Worm (Caenorhabditis elegans): ENCODE results near the gene F13H10.6.
A peak's percentile ranks its signal among the peaks of the same experiment; 100 is the strongest.

The F13H10.6 gene

DNA sequence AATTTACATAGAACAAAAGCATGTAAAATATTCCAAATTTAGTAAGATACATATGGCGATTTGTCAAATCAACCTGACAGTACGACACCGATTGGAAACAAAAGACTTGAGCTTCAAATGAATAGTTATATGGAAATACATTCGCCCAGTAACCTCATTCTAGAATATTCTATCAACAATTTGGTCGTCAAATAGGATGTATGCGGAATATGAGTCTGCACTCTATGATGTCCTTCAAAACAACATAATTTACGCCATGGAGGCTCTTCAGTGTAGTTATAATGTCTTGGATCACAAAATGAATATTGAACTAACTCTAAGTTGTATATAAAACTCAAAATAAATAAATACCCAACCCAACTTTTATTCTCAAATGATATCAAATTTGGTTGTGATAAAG lies 17.6 kb downstream of the F13H10.6 start (continued):
- TF ChIP-seq tra-1 (GFP tag; IDR thresholded peaks at IDR 0.05) (peak; percentile 29; the same call in 1 of the 2 replicates), ZK546.5 (tag; optimal IDR thresholded peaks at IDR 0.05) (no peak), aly-2 (tag; optimal IDR thresholded peaks at IDR 0.05) (no peak)

DNA sequence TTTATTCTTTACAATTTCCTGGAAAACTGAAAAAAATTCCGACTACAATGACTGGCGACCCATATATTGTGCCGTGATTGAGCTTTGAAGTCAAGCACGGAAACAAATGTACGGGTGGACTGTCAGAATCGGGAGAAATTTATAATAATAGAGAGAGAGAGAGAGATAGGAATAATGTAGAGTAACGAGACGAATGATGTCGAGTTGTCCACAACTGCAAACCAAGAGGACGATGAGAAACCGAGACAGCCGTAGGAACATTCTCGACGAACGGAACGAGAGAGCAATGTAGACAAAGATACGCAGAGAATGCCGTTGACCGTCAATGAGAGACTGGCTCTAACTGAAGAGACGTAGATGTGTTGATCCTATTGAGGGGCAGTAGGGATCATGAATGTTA lies 18.5 kb downstream of the F13H10.6 start:
- TF ChIP-seq saeg-2 (GFP tag; IDR thresholded peaks at IDR 0.05): no peak
- TF ChIP-seq nhr-237 (tag; optimal IDR thresholded peaks at IDR 0.05): no peak
- peak; percentile 76 for TF ChIP-seq mes-2 (tag; optimal IDR thresholded peaks at IDR 0.05; ENCODE audit: poor library complexity, severe bottlenecking)
- peak; percentile 71 for TF ChIP-seq hmg-1.1 (GFP tag; IDR thresholded peaks at IDR 0.05)
- TF ChIP-seq ama-1 (optimal IDR thresholded peaks at IDR 0.05): peak; percentile 71
- TF ChIP-seq F26F4.8 (GFP tag; conservative IDR thresholded peaks at IDR 0.05): no peak
- no peak for TF ChIP-seq madf-9 (GFP tag; conservative IDR thresholded peaks at IDR 0.05)
- TF ChIP-seq lin-39 (tag; optimal IDR thresholded peaks at IDR 0.05): no peak
- no peak for TF ChIP-seq daf-12 (tag; optimal IDR thresholded peaks at IDR 0.05)
- TF ChIP-seq Y5F2A.4 (GFP tag; optimal IDR thresholded peaks at IDR 0.05): no peak
- TF ChIP-seq ces-1 (GFP tag; optimal IDR thresholded peaks at IDR 0.05): no peak
- TF ChIP-seq mxl-2 (GFP tag; conservative IDR thresholded peaks at IDR 0.05): no peak
- no peak for TF ChIP-seq lin-15B (tag; optimal IDR thresholded peaks at IDR 0.05)
- TF ChIP-seq ZK546.5 (tag; optimal IDR thresholded peaks at IDR 0.05): peak in 1 of 2 experiments; percentile 34
- TF ChIP-seq mdl-1 (tag; optimal IDR thresholded peaks at IDR 0.05): peak in 1 of 2 experiments; percentile 74
- no peak for TF ChIP-seq fos-1 (tag; optimal IDR thresholded peaks at IDR 0.05)
- peak; percentile 46; the same call in 1 of the 2 replicates for TF ChIP-seq pha-4 (GFP tag; IDR thresholded peaks at IDR 0.05)
- peak; percentile 72 for TF ChIP-seq pha-4 (tag; optimal IDR thresholded peaks at IDR 0.05)
- TF ChIP-seq nhr-77 (tag; optimal IDR thresholded peaks at IDR 0.05): no peak
- no peak for TF ChIP-seq dmd-8 (GFP tag; IDR thresholded peaks at IDR 0.05)
- TF ChIP-seq hlh-30 (tag; optimal IDR thresholded peaks at IDR 0.05; ENCODE audit: insufficient read depth): peak; percentile 71
- no peak for TF ChIP-seq ztf-11 (tag; optimal IDR thresholded peaks at IDR 0.05)
- TF ChIP-seq ceh-32 (tag; optimal IDR thresholded peaks at IDR 0.05; ENCODE audit: poor library complexity): no peak
- TF ChIP-seq lin-1 (GFP tag; IDR thresholded peaks at IDR 0.05): peak; percentile 66; the same call in 1 of the 2 replicates
- TF ChIP-seq nhr-111 (GFP tag; optimal IDR thresholded peaks at IDR 0.05): no peak
- peak; percentile 98 for TF ChIP-seq aha-1 (tag)
- peak; percentile 97 for TF ChIP-seq dve-1 (tag; optimal IDR thresholded peaks at IDR 0.05; ENCODE audit: insufficient read depth)
- peak; percentile 61 to 90 for TF ChIP-seq lsy-2 (tag; optimal IDR thresholded peaks at IDR 0.05)
- peak; percentile 88 for TF ChIP-seq dmd-6 (GFP tag; IDR thresholded peaks at IDR 0.05)
- TF ChIP-seq php-3 (GFP tag; IDR thresholded peaks at IDR 0.05): 0 out of 2 replicates have a peak, but pooled peaks have one; percentile 38
- TF ChIP-seq nhr-48 (tag; optimal IDR thresholded peaks at IDR 0.05): peak; percentile 72
- no peak for TF ChIP-seq unc-130 (GFP tag; optimal IDR thresholded peaks at IDR 0.05)
- no peak for TF ChIP-seq cey-2 (tag; optimal IDR thresholded peaks at IDR 0.05; ENCODE audit: borderline replicate concordance, insufficient read depth)
- no peak for TF ChIP-seq skn-1 (tag; optimal IDR thresholded peaks at IDR 0.05)
- peak; percentile 82 for TF ChIP-seq rbr-2 (tag; optimal IDR thresholded peaks at IDR 0.05)
- TF ChIP-seq zfp-2 (tag; optimal IDR thresholded peaks at IDR 0.05): no peak
- TF ChIP-seq dmd-9 (GFP tag; IDR thresholded peaks at IDR 0.05): no peak
- TF ChIP-seq nhr-28 (tag; optimal IDR thresholded peaks at IDR 0.05): peak; percentile 89
- no peak for TF ChIP-seq F10B5.3 (tag; optimal IDR thresholded peaks at IDR 0.05)
- 0 out of 2 replicates have a peak, but pooled peaks have one; percentile 39 for TF ChIP-seq tra-1 (GFP tag; IDR thresholded peaks at IDR 0.05)
- TF ChIP-seq vab-7 (GFP tag; IDR thresholded peaks at IDR 0.05): no peak
- TF ChIP-seq R02D3.7 (tag; optimal IDR thresholded peaks at IDR 0.05): no peak
- TF ChIP-seq aly-2 (tag; optimal IDR thresholded peaks at IDR 0.05): no peak
- TF ChIP-seq lin-29 (GFP tag; IDR thresholded peaks at IDR 0.05): no peak
- TF ChIP-seq F37D6.2 (tag; optimal IDR thresholded peaks at IDR 0.05): peak; percentile 46
- no peak for TF ChIP-seq egl-27 (tag; optimal IDR thresholded peaks at IDR 0.05)
- no peak for TF ChIP-seq ceh-28 (tag; optimal IDR thresholded peaks at IDR 0.05)
- TF ChIP-seq Y75B8A.6 (GFP tag; IDR thresholded peaks at IDR 0.05): no peak
- TF ChIP-seq jun-1 (tag; optimal IDR thresholded peaks at IDR 0.05): peak; percentile 23
